Fruit fly (Drosophila melanogaster): ENCODE results near the gene Crg-1.

DNA sequence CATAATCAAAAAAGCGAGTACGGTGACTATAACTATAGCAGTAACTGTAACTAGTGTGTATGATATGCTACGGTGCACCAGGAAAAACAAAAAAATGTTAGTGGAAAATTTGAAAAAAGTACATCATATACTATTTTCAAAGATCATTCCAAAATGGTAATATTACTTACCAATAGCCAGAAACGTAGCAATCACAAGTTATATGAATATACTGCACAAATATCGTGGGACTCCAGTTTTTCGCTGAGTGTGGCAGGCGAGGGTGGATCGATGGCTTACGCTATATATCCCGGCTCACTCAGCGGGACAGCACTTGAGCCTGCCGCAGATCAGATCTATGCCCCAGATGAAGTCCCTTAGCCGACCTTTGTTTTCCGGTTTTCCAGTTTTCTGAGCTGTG is 44.6 kb downstream of the Crg-1 start:
- TF ChIP-seq bab1 (GFP tag; optimal IDR thresholded peaks at IDR 0.05): no peak
- TF ChIP-seq kay (GFP tag; ENCODE audit: borderline replicate concordance): no peak
- no peak for TF ChIP-seq Mnt (GFP tag; optimal IDR thresholded peaks at IDR 0.05)
- TF ChIP-seq CG11617 (GFP tag; optimal IDR thresholded peaks at IDR 0.05): no peak
- TF ChIP-seq cnc (optimal IDR thresholded peaks at IDR 0.05): no peak
- no peak for TF ChIP-seq CG1620 (GFP tag; optimal IDR thresholded peaks at IDR 0.05)
- TF ChIP-seq Clk (GFP tag; optimal IDR thresholded peaks at IDR 0.05): no peak
- TF ChIP-seq CG14711 (tag; optimal IDR thresholded peaks at IDR 0.05): no peak
- TF ChIP-seq Crg-1 (GFP tag; optimal IDR thresholded peaks at IDR 0.05): no peak
- TF ChIP-seq cic (GFP tag; optimal IDR thresholded peaks at IDR 0.05): no peak
- TF ChIP-seq pad (GFP tag; optimal IDR thresholded peaks at IDR 0.05): no peak
- no peak for TF ChIP-seq tj (GFP tag; optimal IDR thresholded peaks at IDR 0.05)
